Worm (Caenorhabditis elegans): ENCODE measurements around the gene C14C6.5.

ce11 chrV:553067-553466 is 16.6 kb downstream of the C14C6.5 start, which contains the start of gene C14C6.8:
- TF ChIP-seq hpl-2 (GFP tag; optimal IDR thresholded peaks at IDR 0.05) (no peak), jun-1 (tag; optimal IDR thresholded peaks at IDR 0.05) (no peak), alr-1 (tag; optimal IDR thresholded peaks at IDR 0.05; ENCODE audit: borderline replicate concordance) (no peak), sptf-1 (tag; optimal IDR thresholded peaks at IDR 0.05) (no peak), nhr-12 (tag; optimal IDR thresholded peaks at IDR 0.05) (no peak), mdl-1 (tag; optimal IDR thresholded peaks at IDR 0.05) (no peak), snpc-4 (tag; optimal IDR thresholded peaks at IDR 0.05) (no peak)
